Fruit fly (Drosophila melanogaster): ENCODE data around the gene bigmax.

bigmax gene

DNA sequence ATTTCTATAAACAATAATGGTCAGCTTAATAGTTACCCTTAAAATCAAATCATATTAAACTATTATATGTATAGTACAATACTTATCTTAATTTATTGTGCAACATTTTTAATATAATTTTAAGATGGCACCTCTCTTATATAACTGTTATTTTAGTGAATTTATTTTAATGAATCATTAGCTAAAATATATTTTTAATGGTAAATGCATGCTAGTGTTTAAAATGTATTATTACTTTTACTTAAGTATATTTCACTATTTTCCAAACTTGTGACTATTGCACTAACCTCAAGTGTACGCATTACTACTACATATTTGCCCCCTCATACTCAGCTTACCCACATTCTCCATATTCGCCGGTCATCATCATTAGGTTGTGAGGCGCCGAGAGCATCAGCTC lies 42.1 kb downstream of the bigmax start (continued):
- TF ChIP-seq Hr39 (optimal IDR thresholded peaks at IDR 0.05) (no peak), CG12236 (GFP tag; optimal IDR thresholded peaks at IDR 0.05) (no peak), btn (GFP tag; optimal IDR thresholded peaks at IDR 0.05) (no peak), ERR (GFP tag; optimal IDR thresholded peaks at IDR 0.05) (no peak), Hand (GFP tag; optimal IDR thresholded peaks at IDR 0.05) (peak; percentile 67), Eip74EF (GFP tag; optimal IDR thresholded peaks at IDR 0.05) (peak in 1 of 2 experiments; percentile 84), CG4424 (GFP tag; optimal IDR thresholded peaks at IDR 0.05) (peak; percentile 42), NC2α (GFP tag; optimal IDR thresholded peaks at IDR 0.05) (no peak), dmrt99B (tag; optimal IDR thresholded peaks at IDR 0.05) (peak; percentile 92), Mrtf (GFP tag; IDR thresholded peaks at IDR 0.05) (no peak), B-H2 (GFP tag; optimal IDR thresholded peaks at IDR 0.05) (peak; percentile 46), BtbVII (GFP tag; optimal IDR thresholded peaks at IDR 0.05) (peak; percentile 69), slbo (GFP tag; IDR thresholded peaks at IDR 0.05) (peak; percentile 67), pnt (GFP tag; optimal IDR thresholded peaks at IDR 0.05) (no peak), stc (GFP tag; IDR thresholded peaks at IDR 0.05) (peak; percentile 80), ems (GFP tag; optimal IDR thresholded peaks at IDR 0.05) (no peak), CG8765 (GFP tag; IDR thresholded peaks at IDR 0.05) (no peak), gro (GFP tag; optimal IDR thresholded peaks at IDR 0.05) (no peak), Dll (GFP tag; IDR thresholded peaks at IDR 0.05; ENCODE audit: partially characterized antibody) (no peak), Atf6 (GFP tag; IDR thresholded peaks at IDR 0.05) (peak; percentile 14; the same call in 1 of the 2 replicates), Spps (tag; optimal IDR thresholded peaks at IDR 0.05) (peak; percentile 76), CG8089 (GFP tag; optimal IDR thresholded peaks at IDR 0.05) (no peak), scrt (GFP tag; optimal IDR thresholded peaks at IDR 0.05) (peak; percentile 64), CG8924 (tag; optimal IDR thresholded peaks at IDR 0.05) (peak; percentile 94), CG3407 (GFP tag; optimal IDR thresholded peaks at IDR 0.05) (peak; percentile 44), lov (optimal IDR thresholded peaks at IDR 0.05) (no peak), lov (GFP tag; IDR thresholded peaks at IDR 0.05) (no peak), slou (GFP tag; optimal IDR thresholded peaks at IDR 0.05) (no peak), NfI (GFP tag; optimal IDR thresholded peaks at IDR 0.05) (peak; percentile 52), slp2 (GFP tag; optimal IDR thresholded peaks at IDR 0.05) (no peak), gt (GFP tag; IDR thresholded peaks at IDR 0.05) (no peak), inv (GFP tag; IDR thresholded peaks at IDR 0.05; ENCODE audit: partially characterized antibody) (no peak), CG13287 (GFP tag; IDR thresholded peaks at IDR 0.05; ENCODE audit: partially characterized antibody) (no peak), yki (optimal IDR thresholded peaks at IDR 0.05) (no peak), CG18599 (GFP tag; optimal IDR thresholded peaks at IDR 0.05) (peak; percentile 82), Gug (GFP tag; IDR thresholded peaks at IDR 0.05) (no peak), tll (GFP tag; optimal IDR thresholded peaks at IDR 0.05) (no peak), CG34422 (GFP tag; IDR thresholded peaks at IDR 0.05) (0 out of 3 replicates have a peak, but pooled peaks have one; percentile 28), fru (optimal IDR thresholded peaks at IDR 0.05) (no peak), CG30431 (GFP tag; optimal IDR thresholded peaks at IDR 0.05) (peak; percentile 12), CG2889 (GFP tag; IDR thresholded peaks at IDR 0.05) (no peak), CG31388 (GFP tag; optimal IDR thresholded peaks at IDR 0.05) (no peak), al (GFP tag; IDR thresholded peaks at IDR 0.05) (peak; percentile 53; the same call in 1 of the 2 replicates), org-1 (GFP tag; optimal IDR thresholded peaks at IDR 0.05) (peak; percentile 53), Sry-β (GFP tag; optimal IDR thresholded peaks at IDR 0.05) (no peak), CG5953 (GFP tag; IDR thresholded peaks at IDR 0.05) (no peak), Neu2 (GFP tag; optimal IDR thresholded peaks at IDR 0.05; ENCODE audit: borderline replicate concordance) (no peak), tio (GFP tag; optimal IDR thresholded peaks at IDR 0.05) (no peak), CG9797 (GFP tag; optimal IDR thresholded peaks at IDR 0.05) (no peak), Doc3 (GFP tag; IDR thresholded peaks at IDR 0.05; ENCODE audit: partially characterized antibody) (no peak), vnd (GFP tag; IDR thresholded peaks at IDR 0.05; ENCODE audit: partially characterized antibody) (no peak), Fer1 (GFP tag; optimal IDR thresholded peaks at IDR 0.05) (peak; percentile 81)

All from whole organism, embryonic.